Fruit fly (Drosophila melanogaster): ENCODE data around the gene SF1.

Gene SF1

dm6 chr3R:17539789-17540496 is at the start of gene SF1:
TSS of gene SF1 (plus strand) at chr3R:17540421.
- peak; percentile 26 for TF ChIP-seq ey (GFP tag; optimal IDR thresholded peaks at IDR 0.05)
- TF ChIP-seq HLH106 (tag; optimal IDR thresholded peaks at IDR 0.05), result peak; percentile 53
- peak; percentile 7 for TF ChIP-seq OdsH (GFP tag; optimal IDR thresholded peaks at IDR 0.05)
- peak; percentile 90 for TF ChIP-seq Myc (optimal IDR thresholded peaks at IDR 0.05)
- TF ChIP-seq h (GFP tag; optimal IDR thresholded peaks at IDR 0.05), result peak; percentile 40
- no peak for TF ChIP-seq brk (GFP tag; optimal IDR thresholded peaks at IDR 0.05)
- no peak for TF ChIP-seq Rel (GFP tag; optimal IDR thresholded peaks at IDR 0.05)
- peak; percentile 73 for TF ChIP-seq Rel (tag; optimal IDR thresholded peaks at IDR 0.05)
- TF ChIP-seq psq (GFP tag; optimal IDR thresholded peaks at IDR 0.05), result peak; percentile 52
- TF ChIP-seq woc (GFP tag; optimal IDR thresholded peaks at IDR 0.05), result peak; percentile 80
- TF ChIP-seq Hr83 (GFP tag; optimal IDR thresholded peaks at IDR 0.05; ENCODE audit: poor library complexity, severe bottlenecking), result peak; percentile 33
- no peak for TF ChIP-seq Jra (GFP tag; optimal IDR thresholded peaks at IDR 0.05)
- no peak for TF ChIP-seq sv (GFP tag; optimal IDR thresholded peaks at IDR 0.05)
- TF ChIP-seq dmrt93B (GFP tag; optimal IDR thresholded peaks at IDR 0.05), result peak; percentile 63

dm6 chr3R:17492071-17492470 is 48.1 kb upstream of the SF1 start:
- TF ChIP-seq GATAd (GFP tag; optimal IDR thresholded peaks at IDR 0.05), result no peak
- TF ChIP-seq brk (GFP tag; optimal IDR thresholded peaks at IDR 0.05), result no peak
- TF ChIP-seq Rel (GFP tag; optimal IDR thresholded peaks at IDR 0.05), result no peak
- no peak for TF ChIP-seq Rel (tag; optimal IDR thresholded peaks at IDR 0.05)
- no peak for TF ChIP-seq foxo (GFP tag; optimal IDR thresholded peaks at IDR 0.05)
- TF ChIP-seq N (GFP tag; optimal IDR thresholded peaks at IDR 0.05), result no peak
- TF ChIP-seq dl (GFP tag; optimal IDR thresholded peaks at IDR 0.05; ENCODE audit: insufficient read depth in 1 of 2, partially characterized antibody in 2 of 2), result no peak
- TF ChIP-seq CG9705 (GFP tag; optimal IDR thresholded peaks at IDR 0.05), result no peak
- TF ChIP-seq HLH106 (tag; optimal IDR thresholded peaks at IDR 0.05), result no peak
- TF ChIP-seq Myc (optimal IDR thresholded peaks at IDR 0.05), result no peak
- no peak for TF ChIP-seq rgr (GFP tag; optimal IDR thresholded peaks at IDR 0.05)
- TF ChIP-seq lola (GFP tag; optimal IDR thresholded peaks at IDR 0.05), result no peak
- TF ChIP-seq Vsx2 (GFP tag; optimal IDR thresholded peaks at IDR 0.05; ENCODE audit: partially characterized antibody), result no peak
- no peak for TF ChIP-seq Hr78 (GFP tag; optimal IDR thresholded peaks at IDR 0.05)
- no peak for TF ChIP-seq jim (GFP tag; optimal IDR thresholded peaks at IDR 0.05)
- TF ChIP-seq dsf (GFP tag; optimal IDR thresholded peaks at IDR 0.05; ENCODE audit: borderline replicate concordance), result no peak
- TF ChIP-seq fru (GFP tag; optimal IDR thresholded peaks at IDR 0.05), result no peak

- TF ChIP-seq rgr (GFP tag; optimal IDR thresholded peaks at IDR 0.05) (peak; percentile 71), CG32264 (GFP tag; optimal IDR thresholded peaks at IDR 0.05) (no peak), sage (GFP tag; optimal IDR thresholded peaks at IDR 0.05) (no peak), HLH106 (tag; optimal IDR thresholded peaks at IDR 0.05) (peak; percentile 70), tai (GFP tag; optimal IDR thresholded peaks at IDR 0.05) (no peak), usp (GFP tag; optimal IDR thresholded peaks at IDR 0.05) (no peak), Mio (GFP tag; optimal IDR thresholded peaks at IDR 0.05) (no peak), Jra (GFP tag; optimal IDR thresholded peaks at IDR 0.05) (peak; percentile 22), OdsH (GFP tag; optimal IDR thresholded peaks at IDR 0.05) (peak; percentile 58), Vsx2 (GFP tag; optimal IDR thresholded peaks at IDR 0.05; ENCODE audit: partially characterized antibody) (no peak), Dif (GFP tag; optimal IDR thresholded peaks at IDR 0.05; ENCODE audit: partially characterized antibody) (no peak), N (GFP tag; optimal IDR thresholded peaks at IDR 0.05) (no peak), Hnf4 (GFP tag; optimal IDR thresholded peaks at IDR 0.05) (peak; percentile 53), ey (GFP tag; optimal IDR thresholded peaks at IDR 0.05) (peak; percentile 78), lola (GFP tag; optimal IDR thresholded peaks at IDR 0.05) (no peak), foxo (GFP tag; optimal IDR thresholded peaks at IDR 0.05) (peak in 1 of 2 experiments; percentile 68), CrebA (GFP tag; optimal IDR thresholded peaks at IDR 0.05; ENCODE audit: borderline replicate concordance) (no peak), Abd-B (GFP tag; optimal IDR thresholded peaks at IDR 0.05) (no peak), brk (GFP tag; optimal IDR thresholded peaks at IDR 0.05) (peak; percentile 45), sv (GFP tag; optimal IDR thresholded peaks at IDR 0.05) (no peak), Sp1 (GFP tag; optimal IDR thresholded peaks at IDR 0.05) (peak; percentile 63), h (GFP tag; optimal IDR thresholded peaks at IDR 0.05) (peak; percentile 73), Hr83 (GFP tag; optimal IDR thresholded peaks at IDR 0.05; ENCODE audit: poor library complexity, severe bottlenecking) (no peak), woc (GFP tag; optimal IDR thresholded peaks at IDR 0.05) (peak; percentile 43), Myc (optimal IDR thresholded peaks at IDR 0.05) (no peak), jim (GFP tag; optimal IDR thresholded peaks at IDR 0.05) (no peak), GATAd (GFP tag; optimal IDR thresholded peaks at IDR 0.05) (no peak), dl (GFP tag; optimal IDR thresholded peaks at IDR 0.05; ENCODE audit: insufficient read depth in 1 of 2, partially characterized antibody in 2 of 2) (no peak), psq (GFP tag; optimal IDR thresholded peaks at IDR 0.05) (peak; percentile 45), dsf (GFP tag; optimal IDR thresholded peaks at IDR 0.05; ENCODE audit: borderline replicate concordance) (no peak), CG9705 (GFP tag; optimal IDR thresholded peaks at IDR 0.05) (peak; percentile 29), Hr78 (GFP tag; optimal IDR thresholded peaks at IDR 0.05) (no peak), fru (GFP tag; optimal IDR thresholded peaks at IDR 0.05) (peak; percentile 73), Rel (GFP tag; optimal IDR thresholded peaks at IDR 0.05) (no peak), Rel (tag; optimal IDR thresholded peaks at IDR 0.05) (no peak), Dfd (GFP tag; optimal IDR thresholded peaks at IDR 0.05) (no peak), dmrt93B (GFP tag; optimal IDR thresholded peaks at IDR 0.05) (peak; percentile 24), pan (optimal IDR thresholded peaks at IDR 0.05) (no peak), br (GFP tag; optimal IDR thresholded peaks at IDR 0.05) (peak; percentile 61)
These were observed 39.1 kb upstream of the SF1 start for dm6 chr3R:17501108-17501507.
